Worm (Caenorhabditis elegans) whole organism, L4 larva: ENCODE results near the gene fbxa-66.

Experiments
- D1046.2 ChIP-seq: fragments of 200-800 bp; sonication (Bioruptor generic); IDR thresholded peaks from 2 replicates; pipeline ENCODE4 v1.3.6; 2022; ENCODE audit warnings: missing genetic modification characterization, missing compliant biosample characterization
- F10B5.3 ChIP-seq: sonication (generic microtip); optimal IDR thresholded peaks from 2 replicates; lab custom pipeline; 2016; ENCODE audit warnings: mild to moderate bottlenecking, missing genetic modification characterization, missing compliant biosample characterization
- F37D6.2 ChIP-seq: sonication (generic microtip); optimal IDR thresholded peaks from 2 replicates; lab custom pipeline; 2016; ENCODE audit warnings: mild to moderate bottlenecking, missing genetic modification characterization, missing compliant biosample characterization
- ZK337.2 ChIP-seq: fragments of 200-800 bp; sonication (Bioruptor generic); IDR thresholded peaks from 2 replicates; pipeline ENCODE4 v1.3.6; 2022; ENCODE audit warnings: missing genetic modification reagents, missing genetic modification characterization, missing compliant biosample characterization
- ZK546.5 ChIP-seq, 2 experiments: sonication (generic microtip); optimal IDR thresholded peaks; 2 replicates each; lab custom pipeline; 2017; ENCODE audit warnings: missing biosample characterization in 2 of 2, missing genetic modification characterization in 2 of 2
- ceh-20 ChIP-seq: fragments of 200-800 bp; sonication (Bioruptor generic); IDR thresholded peaks from 2 replicates; pipeline ENCODE4 v1.3.6; 2022; ENCODE audit warnings: missing genetic modification reagents, missing genetic modification characterization, missing compliant biosample characterization
- ceh-28 ChIP-seq: fragments of 150-350 bp; optimal IDR thresholded peaks from 2 replicates; lab custom pipeline; 2014; ENCODE audit warnings: missing biosample characterization, missing genetic modification reagents, missing genetic modification characterization
- ceh-32 ChIP-seq: sonication (generic microtip); optimal IDR thresholded peaks from 2 replicates; lab custom pipeline; 2016; ENCODE audit warnings: mild to moderate bottlenecking, missing genetic modification characterization, missing compliant biosample characterization; ENCODE audit not compliant: poor library complexity
- ceh-62 ChIP-seq: sonication (generic microtip); optimal IDR thresholded peaks from 2 replicates; lab custom pipeline; 2017; ENCODE audit warnings: missing biosample characterization, missing genetic modification characterization
- ceh-82 ChIP-seq: sonication (generic microtip); optimal IDR thresholded peaks from 2 replicates; lab custom pipeline; 2017; ENCODE audit warnings: missing biosample characterization, missing genetic modification characterization
- cey-2 ChIP-seq: sonication (generic microtip); optimal IDR thresholded peaks from 3 replicates; lab custom pipeline; 2017; ENCODE audit warnings: missing genetic modification characterization, mild to moderate bottlenecking, missing compliant biosample characterization, antibody characterized with exemption, borderline replicate concordance; ENCODE audit not compliant: insufficient read depth
- dmd-6 ChIP-seq: fragments of 200-800 bp; sonication (Bioruptor generic); IDR thresholded peaks from 2 replicates; pipeline ENCODE4 v1.3.6; 2022; ENCODE audit warnings: missing genetic modification reagents, missing genetic modification characterization, missing compliant biosample characterization
- dmd-8 ChIP-seq: fragments of 200-800 bp; sonication (Bioruptor generic); IDR thresholded peaks from 2 replicates; pipeline ENCODE4 v1.3.6; 2022; ENCODE audit warnings: missing genetic modification characterization, missing compliant biosample characterization
- dpl-1 ChIP-seq: fragments of 150-350 bp; optimal IDR thresholded peaks from 2 replicates; lab custom pipeline; 2014; ENCODE audit warnings: missing biosample characterization, missing genetic modification reagents, missing genetic modification characterization
- egl-43 ChIP-seq: fragments of 200-800 bp; sonication (Bioruptor generic); IDR thresholded peaks from 2 replicates; pipeline ENCODE4 v1.3.6; 2022; ENCODE audit warnings: missing genetic modification reagents, missing genetic modification characterization, missing compliant biosample characterization
- hlh-11 ChIP-seq: fragments of 200-800 bp; sonication (Bioruptor generic); optimal IDR thresholded peaks from 2 replicates; lab custom pipeline; 2018; ENCODE audit warnings: mild to moderate bottlenecking, missing genetic modification characterization, missing compliant biosample characterization
- lim-7 ChIP-seq: fragments of 200-800 bp; sonication (Bioruptor generic); IDR thresholded peaks from 2 replicates; pipeline ENCODE4 v1.3.6; 2022; ENCODE audit warnings: missing genetic modification characterization, missing compliant biosample characterization
- lin-1 ChIP-seq: fragments of 200-800 bp; sonication (Bioruptor generic); IDR thresholded peaks from 2 replicates; pipeline ENCODE4 v1.3.6; 2022; ENCODE audit warnings: missing genetic modification reagents, missing genetic modification characterization, missing compliant biosample characterization
- lin-13 ChIP-seq: fragments of 150-350 bp; optimal IDR thresholded peaks from 2 replicates; lab custom pipeline; 2014; ENCODE audit warnings: missing biosample characterization, missing genetic modification reagents, missing genetic modification characterization
- lin-29 ChIP-seq: fragments of 200-800 bp; sonication (Bioruptor generic); IDR thresholded peaks from 2 replicates; pipeline ENCODE4 v1.3.6; 2022; ENCODE audit warnings: missing genetic modification reagents, missing genetic modification characterization, missing compliant biosample characterization
- lsy-2 ChIP-seq, 2 experiments: fragments of 150-350 bp in 1 of 2; sonication (generic microtip) in 1 of 2; optimal IDR thresholded peaks; 2 replicates each; lab custom pipeline; 2014 to 2017; ENCODE audit warnings: missing biosample characterization in 2 of 2, missing genetic modification characterization in 2 of 2
- madf-5 ChIP-seq, 2 experiments: fragments of 200-800 bp; sonication (Bioruptor generic); IDR thresholded peaks; 2 replicates each; pipeline ENCODE4 v1.3.6; 2022; ENCODE audit warnings: missing compliant biosample characterization in 2 of 2, missing genetic modification characterization in 2 of 2
- mdt-29 ChIP-seq: fragments of 200-800 bp; sonication (Bioruptor generic); IDR thresholded peaks from 2 replicates; pipeline ENCODE4 v1.3.6; 2022; ENCODE audit warnings: missing genetic modification reagents, missing genetic modification characterization, missing compliant biosample characterization
- mep-1 ChIP-seq: fragments of 150-350 bp; sonication (generic microtip); optimal IDR thresholded peaks from 3 replicates; lab custom pipeline; 2014; ENCODE audit warnings: missing biosample characterization, missing genetic modification characterization
- mxl-3 ChIP-seq: fragments of 200-800 bp; sonication (Bioruptor generic); optimal IDR thresholded peaks from 2 replicates; lab custom pipeline; 2018; ENCODE audit warnings: mild to moderate bottlenecking, missing genetic modification characterization, missing compliant biosample characterization
- nhr-102 ChIP-seq: sonication (generic microtip); optimal IDR thresholded peaks from 2 replicates; lab custom pipeline; 2016; ENCODE audit warnings: mild to moderate bottlenecking, missing genetic modification characterization, moderate library complexity, missing compliant biosample characterization
- nhr-237 ChIP-seq: sonication (generic microtip); optimal IDR thresholded peaks from 2 replicates; lab custom pipeline; 2017; ENCODE audit warnings: missing biosample characterization, missing genetic modification characterization
- set-16 ChIP-seq: fragments of 200-800 bp; sonication (Bioruptor generic); IDR thresholded peaks from 2 replicates; pipeline ENCODE4 v1.3.6; 2022; ENCODE audit warnings: missing genetic modification reagents, missing genetic modification characterization, missing compliant biosample characterization
- spr-1 ChIP-seq: sonication (generic microtip); optimal IDR thresholded peaks from 2 replicates; lab custom pipeline; 2016; ENCODE audit warnings: mild to moderate bottlenecking, missing genetic modification characterization, missing compliant biosample characterization
- unc-39 ChIP-seq: sonication (generic microtip); optimal IDR thresholded peaks from 2 replicates; lab custom pipeline; 2017; ENCODE audit warnings: missing biosample characterization, missing genetic modification characterization
- unc-62 ChIP-seq, 3 experiments: fragments of 150-350 bp in 1 of 3; sonication (generic microtip); optimal IDR thresholded peaks in 2 of 3; peaks in 1 of 3; 1 replicate in 1 of 3; 2 replicates in 2 of 3; lab custom pipeline; 2014 to 2017; ENCODE audit warnings: missing biosample characterization in 3 of 3, missing genetic modification characterization in 3 of 3, missing genetic modification reagents in 3 of 3, missing genotype in 1 of 3
- zfp-2 ChIP-seq: sonication (generic microtip); optimal IDR thresholded peaks from 2 replicates; lab custom pipeline; 2016; ENCODE audit warnings: mild to moderate bottlenecking, missing genetic modification characterization, missing compliant biosample characterization
- ztf-11 ChIP-seq: fragments of 150-350 bp; optimal IDR thresholded peaks from 2 replicates; lab custom pipeline; 2014; ENCODE audit warnings: missing biosample characterization, missing genetic modification characterization

Gene fbxa-66

DNA sequence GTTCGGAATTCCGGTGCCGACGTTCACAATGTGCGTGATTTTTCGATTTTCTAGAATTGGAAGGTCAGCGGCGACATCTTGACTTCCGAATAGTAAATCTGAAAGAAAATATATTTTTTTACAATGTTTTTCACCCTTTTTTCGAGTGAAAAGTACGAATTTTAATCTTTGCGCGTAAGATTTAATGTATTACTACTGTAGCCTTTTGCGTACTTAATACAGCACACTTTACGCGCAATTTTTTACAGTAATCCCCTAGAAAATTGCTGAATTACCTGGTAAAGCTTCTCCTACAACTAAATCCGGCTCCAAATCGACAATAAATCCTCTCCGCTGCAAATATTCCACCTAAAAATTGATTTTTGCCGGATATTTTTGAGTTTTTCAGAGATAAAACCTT, 16.6 kb upstream of the fbxa-66 start:
- no peak for TF ChIP-seq dpl-1 (GFP tag; lab: Kevin White, UChicago)
- TF ChIP-seq set-16: no peak
- TF ChIP-seq F10B5.3: no peak
- no peak for TF ChIP-seq ceh-32 (tag; lab: Kevin White, UChicago)
- TF ChIP-seq lin-29 (GFP tag; lab: Robert Waterston, UW): no peak
- no peak for TF ChIP-seq egl-43 (GFP tag; lab: Robert Waterston, UW)
- no peak for TF ChIP-seq mxl-3 (GFP tag; lab: Kevin White, UChicago)
- no peak for TF ChIP-seq ZK337.2 (GFP tag; lab: Robert Waterston, UW)
- no peak for TF ChIP-seq unc-39 (tag; lab: Kevin White, UChicago)
- TF ChIP-seq, all 104 proteins: peak for 0

DNA sequence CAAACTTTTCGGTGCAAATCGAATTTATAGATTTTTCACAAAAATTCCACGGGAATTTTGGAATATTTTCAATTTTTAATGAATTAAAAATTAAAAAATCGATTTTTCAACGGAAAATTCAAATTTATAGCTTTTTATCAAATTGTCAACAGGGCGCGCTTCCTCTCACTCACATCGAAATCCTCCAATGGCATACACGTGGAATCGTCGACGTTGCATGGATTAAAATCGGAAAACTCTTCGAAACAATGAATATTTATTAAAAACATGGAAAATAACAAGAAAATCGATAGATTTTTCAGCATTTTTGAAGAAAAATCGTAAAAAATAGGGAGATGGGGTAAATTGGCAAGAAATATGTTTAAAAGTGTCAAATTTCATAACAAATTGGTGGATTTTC, 15.5 kb upstream of the fbxa-66 start, which contains the start of gene Y54F10BM.12:
Y54F10BM.12 (minus strand) TSS at position 344 of the 400 bp plus-strand sequence.
- TF ChIP-seq unc-62 (GFP tag; optimal IDR thresholded peaks at IDR 0.05 in 1 of 2; lab: Kevin White, UChicago): peak in 1 of 2 experiments; percentile 94
- no peak for TF ChIP-seq unc-62 (tag; optimal IDR thresholded peaks at IDR 0.05; lab: Kevin White, UChicago)
- TF ChIP-seq nhr-237: no peak
- no peak for TF ChIP-seq spr-1 (tag; lab: Kevin White, UChicago)
- TF ChIP-seq dmd-6 (GFP tag; lab: Robert Waterston, UW): no peak
- TF ChIP-seq ceh-28: no peak
- no peak for TF ChIP-seq lim-7
- TF ChIP-seq D1046.2 (GFP tag; lab: Robert Waterston, UW): no peak
- TF ChIP-seq ceh-62 (tag; lab: Kevin White, UChicago): no peak

DNA sequence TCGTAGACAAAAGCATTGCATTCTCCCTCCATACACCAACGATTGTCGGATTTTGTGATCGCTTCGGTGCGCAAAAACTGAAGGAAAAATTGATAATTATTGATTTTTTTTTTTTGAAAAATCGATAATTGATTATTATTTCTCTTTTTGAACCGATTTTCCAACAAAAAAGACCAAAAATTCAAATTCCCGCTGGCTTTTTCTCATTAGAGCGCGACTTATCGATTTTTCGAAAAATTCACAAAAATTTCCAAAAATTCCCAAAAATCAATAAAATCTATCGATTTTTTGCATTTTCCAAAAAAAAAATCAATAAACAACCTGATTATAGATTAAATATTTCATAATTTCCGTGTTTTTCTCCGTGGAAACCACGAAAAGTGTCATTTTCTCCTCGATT, 14.8 kb upstream of the fbxa-66 start:
- no peak for TF ChIP-seq dmd-8 (GFP tag; lab: Robert Waterston, UW)
- no peak for TF ChIP-seq hlh-11 (tag; lab: Kevin White, UChicago)
- TF ChIP-seq unc-62 (GFP tag; optimal IDR thresholded peaks at IDR 0.05 in 1 of 2; lab: Kevin White, UChicago): peak in 1 of 2 experiments; percentile 61
- no peak for TF ChIP-seq unc-62 (tag; optimal IDR thresholded peaks at IDR 0.05; lab: Kevin White, UChicago)
- no peak for TF ChIP-seq lin-13 (GFP tag; lab: Kevin White, UChicago)
- TF ChIP-seq mep-1: no peak
- TF ChIP-seq ceh-82 (tag; lab: Kevin White, UChicago): no peak
- no peak for TF ChIP-seq zfp-2 (tag; lab: Kevin White, UChicago)
- TF ChIP-seq ceh-28: peak; percentile 85
- TF ChIP-seq dmd-6 (GFP tag; lab: Robert Waterston, UW): no peak
- no peak for TF ChIP-seq ZK546.5 (tag; optimal IDR thresholded peaks at IDR 0.05; lab: Kevin White, UChicago)
- TF ChIP-seq, all 104 proteins: peak for 2

DNA sequence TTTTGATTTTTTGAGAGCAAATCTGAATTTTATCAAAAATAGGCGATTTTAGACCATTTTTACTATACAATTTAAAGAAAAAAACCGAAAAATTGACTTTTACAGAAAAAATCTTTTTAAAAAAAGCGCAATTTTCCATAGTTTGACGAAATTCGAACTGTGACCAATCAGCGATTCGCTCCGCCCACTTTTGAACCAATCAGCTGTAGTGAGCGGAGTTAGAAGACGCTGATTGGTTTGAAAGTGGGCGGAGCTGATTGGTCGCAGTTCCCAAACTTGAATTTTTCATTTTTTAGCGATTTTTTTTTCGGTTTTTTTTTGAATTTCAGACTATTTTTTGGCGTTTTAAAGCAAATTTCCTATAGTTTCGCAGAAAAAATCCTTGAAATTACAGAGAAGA, 10.9 kb upstream of the fbxa-66 start:
- TF ChIP-seq madf-5 (GFP tag; IDR thresholded peaks at IDR 0.05; lab: Robert Waterston, UW) (no peak), mdt-29 (GFP tag; lab: Robert Waterston, UW) (no peak), lsy-2 (tag; optimal IDR thresholded peaks at IDR 0.05; lab: Kevin White, UChicago) (no peak), nhr-102 (tag; lab: Kevin White, UChicago) (no peak), ztf-11 (no peak), unc-39 (tag; lab: Kevin White, UChicago) (no peak), lin-1 (GFP tag; lab: Robert Waterston, UW) (no peak), hlh-11 (tag; lab: Kevin White, UChicago) (no peak), F37D6.2 (no peak)
- TF ChIP-seq, all 104 proteins: peak for 0

DNA sequence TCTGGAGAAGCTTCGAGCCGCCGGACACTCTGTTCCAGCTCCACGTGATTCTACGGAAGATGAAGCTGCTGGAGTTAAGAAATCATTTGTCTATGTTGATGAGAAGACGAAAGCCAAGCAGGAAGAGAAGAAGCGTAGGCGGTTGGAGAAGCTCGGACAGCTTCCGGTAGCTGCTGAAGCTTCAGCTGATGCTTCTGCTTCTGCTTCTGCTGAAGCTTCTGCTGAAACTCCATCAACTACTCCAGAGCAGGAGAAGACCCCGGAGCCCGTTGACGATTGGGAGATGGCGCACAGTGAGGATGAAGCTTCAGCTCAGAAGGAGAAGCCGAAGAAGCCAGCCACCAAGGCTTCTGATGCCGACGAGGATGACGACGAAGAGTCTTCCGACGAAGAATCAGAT, 2.6 kb upstream of the fbxa-66 start:
- TF ChIP-seq ZK337.2 (GFP tag; lab: Robert Waterston, UW) (no peak), unc-62 (GFP tag; optimal IDR thresholded peaks at IDR 0.05 in 1 of 2; lab: Kevin White, UChicago) (peak in 1 of 2 experiments; percentile 9), unc-62 (tag; optimal IDR thresholded peaks at IDR 0.05; lab: Kevin White, UChicago) (no peak), ceh-20 (GFP tag; lab: Robert Waterston, UW) (no peak), mdt-29 (GFP tag; lab: Robert Waterston, UW) (no peak), set-16 (peak; percentile 84), cey-2 (tag; lab: Kevin White, UChicago) (no peak)
